Fruit fly (Drosophila melanogaster): ENCODE measurements around the gene Obp19a.

DNA sequence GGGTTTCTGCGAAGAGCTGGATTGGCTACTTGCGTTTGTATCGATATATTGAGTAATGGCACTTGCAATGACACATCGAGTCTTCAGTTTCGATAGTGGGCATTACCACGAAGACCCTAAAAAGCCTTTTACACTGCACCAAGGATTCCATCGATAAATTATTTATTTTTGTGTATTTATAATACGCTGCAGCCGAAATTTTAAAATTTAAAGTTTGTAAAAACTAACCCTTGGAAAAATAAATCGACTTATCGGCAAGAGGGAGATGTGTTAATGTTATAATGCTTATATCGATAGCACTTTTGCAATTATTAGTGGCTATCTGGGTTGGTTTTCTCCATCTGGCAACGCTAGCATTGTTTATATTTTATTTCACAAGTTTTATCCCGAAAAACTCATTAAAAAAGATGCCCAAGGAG, 8.2 kb downstream of the Obp19a start, which contains the start of the genes Pp4-19C and cactin:
- TF ChIP-seq CG10669 (GFP tag; optimal IDR thresholded peaks at IDR 0.05): no peak
- TF ChIP-seq CG32006 (GFP tag; optimal IDR thresholded peaks at IDR 0.05): no peak
- no peak for TF ChIP-seq OdsH (GFP tag; optimal IDR thresholded peaks at IDR 0.05)
- TF ChIP-seq Smox (GFP tag; optimal IDR thresholded peaks at IDR 0.05): no peak
- no peak for TF ChIP-seq net (GFP tag; optimal IDR thresholded peaks at IDR 0.05)
- no peak for TF ChIP-seq Eip75B (GFP tag; optimal IDR thresholded peaks at IDR 0.05)
- TF ChIP-seq dsx (GFP tag; optimal IDR thresholded peaks at IDR 0.05; ENCODE audit: poor library complexity, severe bottlenecking): no peak
- no peak for TF ChIP-seq CG1621 (tag; optimal IDR thresholded peaks at IDR 0.05)
- no peak for TF ChIP-seq Sox15 (GFP tag; optimal IDR thresholded peaks at IDR 0.05)
- no peak for TF ChIP-seq Sox102F (GFP tag; optimal IDR thresholded peaks at IDR 0.05)
- TF ChIP-seq svp (GFP tag): no peak

Measured in whole organism, prepupa.